Fruit fly (Drosophila melanogaster) whole organism, prepupa: ENCODE results near the gene CG5790.

ENCODE experiments used
- Blimp-1 ChIP-seq: fragments of 200-800 bp; sonication (Bioruptor generic); optimal IDR thresholded peaks from 3 replicates; lab custom pipeline; 2017; ENCODE audit warnings: missing biosample characterization, missing genetic modification characterization, mild to moderate bottlenecking, moderate library complexity, missing genetic modification reagents
- CG10631 ChIP-seq: fragments of 200-800 bp; sonication (Bioruptor generic); optimal IDR thresholded peaks from 2 replicates; lab custom pipeline; 2016; ENCODE audit warnings: missing biosample characterization, missing genetic modification characterization
- CG10669 ChIP-seq: fragments of 200-800 bp; sonication (Bioruptor generic); optimal IDR thresholded peaks from 3 replicates; lab custom pipeline; 2018; ENCODE audit warnings: missing biosample characterization, mild to moderate bottlenecking, missing genetic modification characterization, moderate library complexity
- CG11294 ChIP-seq: fragments of 200-800 bp; sonication (Bioruptor generic); IDR thresholded peaks from 2 replicates; pipeline ENCODE4 v1.3.6; 2022; ENCODE audit warnings: missing biosample characterization, missing genetic modification characterization
- CG11762 ChIP-seq: fragments of 200-800 bp; sonication (Bioruptor generic); optimal IDR thresholded peaks from 3 replicates; lab custom pipeline; 2016; ENCODE audit warnings: missing biosample characterization, missing genetic modification characterization; ENCODE audit not compliant: insufficient read depth
- CG11902 ChIP-seq: fragments of 200-800 bp; sonication (Bioruptor generic); optimal IDR thresholded peaks from 3 replicates; lab custom pipeline; 2016; ENCODE audit warnings: missing biosample characterization, missing genetic modification characterization
- CG15336 ChIP-seq: fragments of 200-800 bp; sonication (Bioruptor generic); IDR thresholded peaks from 2 replicates; pipeline ENCODE4 v1.3.6; 2022; ENCODE audit warnings: missing biosample characterization, missing genetic modification characterization
- CG1621 ChIP-seq: fragments of 200-800 bp; sonication (Bioruptor generic); optimal IDR thresholded peaks from 3 replicates; lab custom pipeline; 2018; ENCODE audit warnings: missing biosample characterization, mild to moderate bottlenecking, missing genetic modification characterization
- CG16779 ChIP-seq: fragments of 200-800 bp; sonication (Bioruptor generic); optimal IDR thresholded peaks from 3 replicates; lab custom pipeline; 2017; ENCODE audit warnings: missing biosample characterization, mild to moderate bottlenecking, missing genetic modification characterization
- CG3032 ChIP-seq: fragments of 200-800 bp; optimal IDR thresholded peaks from 2 replicates; lab custom pipeline; 2019; ENCODE audit warnings: missing biosample characterization, mild to moderate bottlenecking, missing genetic modification characterization, moderate library complexity
- CG31627 ChIP-seq: fragments of 200-800 bp; sonication (Bioruptor generic); optimal IDR thresholded peaks from 3 replicates; lab custom pipeline; 2016; ENCODE audit warnings: missing biosample characterization, missing genetic modification characterization
- CG32006 ChIP-seq: fragments of 200-800 bp; sonication (Bioruptor generic); optimal IDR thresholded peaks from 3 replicates; lab custom pipeline; 2017; ENCODE audit warnings: missing biosample characterization, mild to moderate bottlenecking, missing genetic modification characterization
- CG34406 ChIP-seq: fragments of 200-800 bp; sonication (Bioruptor generic); optimal IDR thresholded peaks from 3 replicates; lab custom pipeline; 2016; ENCODE audit warnings: missing biosample characterization, missing genetic modification characterization
- CG3919 ChIP-seq: fragments of 200-800 bp; sonication (Bioruptor generic); optimal IDR thresholded peaks from 3 replicates; lab custom pipeline; 2016; ENCODE audit warnings: missing biosample characterization, missing genetic modification characterization
- CG4318 ChIP-seq: fragments of 200-800 bp; sonication (Bioruptor generic); optimal IDR thresholded peaks from 3 replicates; lab custom pipeline; 2017; ENCODE audit warnings: missing biosample characterization, mild to moderate bottlenecking, missing genetic modification characterization
- CG6163 ChIP-seq: fragments of 200-800 bp; sonication (Bioruptor generic); IDR thresholded peaks from 3 replicates; pipeline ENCODE4 v1.3.6; 2022; ENCODE audit warnings: missing biosample characterization, missing genetic modification characterization
- CG6792 ChIP-seq: fragments of 200-800 bp; sonication (Bioruptor generic); optimal IDR thresholded peaks from 3 replicates; lab custom pipeline; 2016; ENCODE audit warnings: missing biosample characterization, missing genetic modification characterization
- CG6808 ChIP-seq: fragments of 200-800 bp; sonication (Bioruptor generic); optimal IDR thresholded peaks from 3 replicates; lab custom pipeline; 2017; ENCODE audit warnings: missing biosample characterization, missing genetic modification characterization, mild to moderate bottlenecking, moderate library complexity, missing genetic modification reagents
- CG6854 ChIP-seq: fragments of 200-800 bp; sonication (Bioruptor generic); optimal IDR thresholded peaks from 2 replicates; lab custom pipeline; 2017; ENCODE audit warnings: missing biosample characterization, mild to moderate bottlenecking, missing genetic modification characterization
- CG7368 ChIP-seq: fragments of 200-800 bp; sonication (Bioruptor generic); optimal IDR thresholded peaks from 3 replicates; lab custom pipeline; 2016; ENCODE audit warnings: missing biosample characterization, missing genetic modification characterization
- CG8119 ChIP-seq: fragments of 200-800 bp; sonication (Bioruptor generic); IDR thresholded peaks from 3 replicates; pipeline ENCODE4 v1.3.6; 2022; ENCODE audit warnings: missing biosample characterization, missing genetic modification characterization
- CG8319 ChIP-seq: fragments of 200-800 bp; sonication (Bioruptor generic); optimal IDR thresholded peaks from 3 replicates; lab custom pipeline; 2016; ENCODE audit warnings: missing biosample characterization, missing genetic modification characterization
- CG8632 ChIP-seq: fragments of 200-800 bp; sonication (Bioruptor generic); optimal IDR thresholded peaks from 3 replicates; lab custom pipeline; 2016; ENCODE audit warnings: missing biosample characterization, missing genetic modification characterization
- CG9139 ChIP-seq: fragments of 200-800 bp; sonication (Bioruptor generic); optimal IDR thresholded peaks from 3 replicates; lab custom pipeline; 2017; ENCODE audit warnings: missing biosample characterization, mild to moderate bottlenecking, missing genetic modification characterization
- Eip75B ChIP-seq: fragments of 200-800 bp; sonication (Bioruptor generic); optimal IDR thresholded peaks from 3 replicates; lab custom pipeline; 2016; ENCODE audit warnings: missing biosample characterization, missing genetic modification characterization
- Eip78C ChIP-seq: fragments of 200-800 bp; sonication (Bioruptor generic); peaks from one replicate; lab custom pipeline; 2016; ENCODE audit warnings: missing biosample characterization, missing genetic modification characterization
- Ets21C ChIP-seq: fragments of 200-800 bp; sonication (Bioruptor generic); optimal IDR thresholded peaks from 3 replicates; lab custom pipeline; 2016; ENCODE audit warnings: missing biosample characterization, missing genetic modification characterization
- Ets96B ChIP-seq: fragments of 200-800 bp; optimal IDR thresholded peaks from 2 replicates; lab custom pipeline; 2019; ENCODE audit warnings: missing biosample characterization, mild to moderate bottlenecking, missing genetic modification characterization, moderate library complexity
- Gug ChIP-seq: fragments of 200-800 bp; sonication (Bioruptor generic); IDR thresholded peaks from 2 replicates; pipeline ENCODE4 v1.3.6; 2022; ENCODE audit warnings: missing biosample characterization, missing genetic modification characterization
- Hr38 ChIP-seq: sonication (Bioruptor generic); optimal IDR thresholded peaks from 2 replicates; lab custom pipeline; 2016; ENCODE audit warnings: missing biosample characterization, missing genetic modification characterization
- Hr39 ChIP-seq: fragments of 200-800 bp; sonication (Bioruptor generic); optimal IDR thresholded peaks from 2 replicates; lab custom pipeline; 2016; ENCODE audit warnings: missing biosample characterization, missing genetic modification characterization
- Lpt ChIP-seq: fragments of 200-800 bp; sonication (Bioruptor generic); optimal IDR thresholded peaks from 3 replicates; lab custom pipeline; 2016; ENCODE audit warnings: missing biosample characterization, missing genetic modification characterization
- Met ChIP-seq: fragments of 200-800 bp; sonication (Bioruptor generic); optimal IDR thresholded peaks from 3 replicates; lab custom pipeline; 2016; ENCODE audit warnings: missing biosample characterization, missing genetic modification characterization
- OdsH ChIP-seq: fragments of 200-800 bp; sonication (Bioruptor generic); optimal IDR thresholded peaks from 3 replicates; lab custom pipeline; 2016; ENCODE audit warnings: missing biosample characterization, missing genetic modification characterization
- Smox ChIP-seq: fragments of 200-800 bp; sonication (Bioruptor generic); optimal IDR thresholded peaks from 3 replicates; lab custom pipeline; 2016; ENCODE audit warnings: missing biosample characterization, missing genetic modification characterization
- Sox102F ChIP-seq: fragments of 200-800 bp; sonication (Bioruptor generic); optimal IDR thresholded peaks from 2 replicates; lab custom pipeline; 2016; ENCODE audit warnings: missing biosample characterization, mild to moderate bottlenecking, missing genetic modification characterization
- Sox14 ChIP-seq: fragments of 200-800 bp; sonication (Bioruptor generic); optimal IDR thresholded peaks from 3 replicates; lab custom pipeline; 2016; ENCODE audit warnings: missing biosample characterization, missing genetic modification characterization
- Sox15 ChIP-seq: fragments of 200-800 bp; sonication (Bioruptor generic); optimal IDR thresholded peaks from 3 replicates; lab custom pipeline; 2016; ENCODE audit warnings: missing biosample characterization, missing genetic modification characterization
- acj6 ChIP-seq: fragments of 200-800 bp; sonication (Bioruptor generic); optimal IDR thresholded peaks from 3 replicates; lab custom pipeline; 2016; ENCODE audit warnings: missing biosample characterization, missing genetic modification characterization
- dac ChIP-seq: fragments of 200-800 bp; sonication (Bioruptor generic); optimal IDR thresholded peaks from 2 replicates; lab custom pipeline; 2017; ENCODE audit warnings: missing biosample characterization, mild to moderate bottlenecking, missing genetic modification characterization
- dsx ChIP-seq: fragments of 200-800 bp; optimal IDR thresholded peaks from 3 replicates; lab custom pipeline; 2019; ENCODE audit warnings: missing biosample characterization, mild to moderate bottlenecking, missing genetic modification characterization, moderate library complexity; ENCODE audit not compliant: poor library complexity, severe bottlenecking
- eg ChIP-seq: fragments of 200-800 bp; sonication (Bioruptor generic); IDR thresholded peaks from 3 replicates; pipeline ENCODE4 v1.3.6; 2022; ENCODE audit warnings: missing biosample characterization, missing genetic modification characterization
- esn ChIP-seq: fragments of 200-800 bp; sonication (Bioruptor generic); optimal IDR thresholded peaks from 2 replicates; lab custom pipeline; 2016; ENCODE audit warnings: missing biosample characterization, mild to moderate bottlenecking, missing genetic modification characterization, moderate library complexity
- fd59A ChIP-seq: fragments of 200-800 bp; sonication (Bioruptor generic); optimal IDR thresholded peaks from 2 replicates; lab custom pipeline; 2017; ENCODE audit warnings: missing biosample characterization, mild to moderate bottlenecking, missing genetic modification characterization, missing genetic modification reagents
- fkh ChIP-seq: fragments of 200-800 bp; sonication (Bioruptor generic); optimal IDR thresholded peaks from 3 replicates; lab custom pipeline; 2017; ENCODE audit warnings: missing biosample characterization, mild to moderate bottlenecking, missing genetic modification characterization, moderate library complexity
- lz ChIP-seq: fragments of 200-800 bp; sonication (Bioruptor generic); optimal IDR thresholded peaks from 3 replicates; lab custom pipeline; 2016; ENCODE audit warnings: missing biosample characterization, missing genetic modification characterization
- pdm3 ChIP-seq: fragments of 200-800 bp; sonication (Bioruptor generic); optimal IDR thresholded peaks from 3 replicates; lab custom pipeline; 2016; ENCODE audit warnings: missing biosample characterization, missing genetic modification characterization
- salr ChIP-seq, 2 experiments: fragments of 200-800 bp; sonication (Bioruptor generic); optimal IDR thresholded peaks; 3 replicates each; lab custom pipeline; 2016 to 2018; ENCODE audit warnings: missing biosample characterization in 2 of 2, missing genetic modification characterization in 2 of 2, mild to moderate bottlenecking in 1 of 2
- spab ChIP-seq: fragments of 200-800 bp; sonication (Bioruptor generic); optimal IDR thresholded peaks from 2 replicates; lab custom pipeline; 2017; ENCODE audit warnings: missing biosample characterization, mild to moderate bottlenecking, missing genetic modification characterization, missing genetic modification reagents
- ss ChIP-seq, 2 experiments: fragments of 200-800 bp; sonication (Bioruptor generic); optimal IDR thresholded peaks; 2 replicates in 1 of 2; 3 replicates in 1 of 2; lab custom pipeline; 2017 to 2018; ENCODE audit warnings: mild to moderate bottlenecking in 2 of 2, missing biosample characterization in 2 of 2, missing genetic modification characterization in 2 of 2, moderate library complexity in 1 of 2
- svp ChIP-seq: fragments of 200-800 bp; sonication (Bioruptor generic); peaks from one replicate; lab custom pipeline; 2016; ENCODE audit warnings: missing biosample characterization, missing genetic modification characterization
- vri ChIP-seq: fragments of 200-800 bp; sonication (Bioruptor generic); optimal IDR thresholded peaks from 3 replicates; lab custom pipeline; 2016; ENCODE audit warnings: missing biosample characterization, mild to moderate bottlenecking, missing genetic modification characterization

CG5790 gene

dm6 chr2L:18340921-18341320 lies 46.3 kb downstream of the CG5790 start:
- TF ChIP-seq dac (peak; percentile 68), CG11294 (peak; percentile 71), CG6808 (peak; percentile 52), vri (no peak), esn (GFP tag; lab: Kevin White, UChicago) (peak; percentile 51), CG10631 (GFP tag; lab: Kevin White, UChicago) (peak; percentile 55), Blimp-1 (no peak), CG11762 (GFP tag; lab: Kevin White, UChicago) (peak; percentile 56), Lpt (GFP tag; lab: Kevin White, UChicago) (peak; percentile 82), fd59A (GFP tag; lab: Kevin White, UChicago) (peak; percentile 17), lz (GFP tag; lab: Kevin White, UChicago) (peak; percentile 57), CG7368 (GFP tag; lab: Kevin White, UChicago) (peak; percentile 78), Sox15 (GFP tag; lab: Kevin White, UChicago) (no peak), Sox14 (peak; percentile 71), CG10669 (GFP tag; lab: Kevin White, UChicago) (peak; percentile 78), CG16779 (tag; lab: Kevin White, UChicago) (peak; percentile 58), Hr38 (GFP tag; lab: Kevin White, UChicago) (peak; percentile 23), CG6163 (peak; percentile 90), Gug (GFP tag; lab: Robert Waterston, UW) (peak; percentile 81), svp (GFP tag; lab: Kevin White, UChicago) (no peak), CG8632 (GFP tag; lab: Kevin White, UChicago) (peak; percentile 63), ss (GFP tag; optimal IDR thresholded peaks at IDR 0.05; lab: Kevin White, UChicago) (peak in 1 of 2 experiments; percentile 7), CG6792 (GFP tag; lab: Kevin White, UChicago) (peak; percentile 73), CG32006 (GFP tag; lab: Kevin White, UChicago) (peak; percentile 93), Ets21C (peak; percentile 16), Eip78C (GFP tag; lab: Kevin White, UChicago) (peak; percentile 91), Hr39 (peak; percentile 38), CG31627 (GFP tag; lab: Kevin White, UChicago) (peak; percentile 52), CG34406 (GFP tag; lab: Kevin White, UChicago) (peak; percentile 57), CG3919 (GFP tag; lab: Kevin White, UChicago) (peak; percentile 69), fkh (no peak), spab (GFP tag; lab: Kevin White, UChicago) (peak; percentile 62), CG3032 (peak; percentile 58), Met (peak; percentile 67), eg (GFP tag; lab: Robert Waterston, UW) (peak; percentile 96), pdm3 (GFP tag; lab: Kevin White, UChicago) (peak; percentile 87), CG11902 (GFP tag; lab: Kevin White, UChicago) (peak; percentile 48), acj6 (GFP tag; lab: Kevin White, UChicago) (peak; percentile 82), CG1621 (peak; percentile 45), salr (GFP tag; optimal IDR thresholded peaks at IDR 0.05; lab: Kevin White, UChicago) (peak in 1 of 2 experiments; percentile 52), OdsH (GFP tag; lab: Kevin White, UChicago) (peak; percentile 83), CG6854 (GFP tag; lab: Kevin White, UChicago) (no peak), Ets96B (tag; lab: Kevin White, UChicago) (peak; percentile 55), CG15336 (GFP tag; lab: Robert Waterston, UW) (peak; percentile 93), dsx (GFP tag; lab: Kevin White, UChicago) (peak; percentile 21), CG4318 (GFP tag; lab: Kevin White, UChicago) (peak; percentile 73), Smox (GFP tag; lab: Kevin White, UChicago) (peak; percentile 27), Sox102F (GFP tag; lab: Kevin White, UChicago) (peak; percentile 57), CG8319 (peak; percentile 61), Eip75B (GFP tag; lab: Kevin White, UChicago) (peak; percentile 74), CG8119 (GFP tag; lab: Robert Waterston, UW) (peak; percentile 92), CG9139 (GFP tag; lab: Kevin White, UChicago) (no peak)
